Worm (Caenorhabditis elegans) whole organism, early embryonic: ENCODE data around the gene nhr-198.
"Not testable (repeated sequence)": the region's sequence is repeated elsewhere in the genome, so short reads cannot be mapped to it uniquely, and the experiment has no call there.

ENCODE experiments used
- B0310.2 ChIP-seq: sonication (generic microtip); optimal IDR thresholded peaks from 2 replicates; lab custom pipeline; 2016; ENCODE audit warnings: mild to moderate bottlenecking, missing genetic modification characterization, missing compliant biosample characterization
- F13C5.2 ChIP-seq: sonication (generic microtip); optimal IDR thresholded peaks from 2 replicates; lab custom pipeline; 2017; ENCODE audit warnings: mild to moderate bottlenecking, missing genetic modification characterization, inconsistent platforms, missing compliant biosample characterization
- aly-1 ChIP-seq: sonication (generic microtip); optimal IDR thresholded peaks from 2 replicates; lab custom pipeline; 2016; ENCODE audit warnings: missing genetic modification characterization, missing compliant biosample characterization
- ama-1 ChIP-seq: fragments of 150-350 bp; optimal IDR thresholded peaks from 2 replicates; lab custom pipeline; 2014
- ceh-13 ChIP-seq: fragments of 200-800 bp; sonication (Bioruptor generic); optimal IDR thresholded peaks from 2 replicates; lab custom pipeline; 2018; ENCODE audit warnings: mild to moderate bottlenecking, missing genetic modification characterization, missing compliant biosample characterization
- ceh-36 ChIP-seq: sonication (generic microtip); optimal IDR thresholded peaks from 2 replicates; lab custom pipeline; 2016; ENCODE audit warnings: missing genetic modification characterization, inconsistent platforms, missing compliant biosample characterization
- ets-7 ChIP-seq: sonication (generic microtip); optimal IDR thresholded peaks from 2 replicates; lab custom pipeline; 2016; ENCODE audit warnings: missing genotype, missing genetic modification characterization, missing compliant biosample characterization
- flt-1 ChIP-seq: fragments of 200-800 bp; sonication (Bioruptor generic); IDR thresholded peaks from 2 replicates; pipeline ENCODE4 v1.3.6; 2022; ENCODE audit warnings: missing genetic modification characterization, missing compliant biosample characterization
- hmbx-1 ChIP-seq: sonication (generic microtip); optimal IDR thresholded peaks from 2 replicates; lab custom pipeline; 2016; ENCODE audit warnings: mild to moderate bottlenecking, missing genetic modification characterization, missing compliant biosample characterization
- hmg-4 ChIP-seq: fragments of 200-800 bp; sonication (Bioruptor generic); optimal IDR thresholded peaks from 2 replicates; lab custom pipeline; 2018; ENCODE audit warnings: mild to moderate bottlenecking, missing genetic modification characterization, missing compliant biosample characterization
- hnd-1 ChIP-seq: sonication (generic microtip); optimal IDR thresholded peaks from 2 replicates; lab custom pipeline; 2016; ENCODE audit warnings: missing genetic modification characterization, missing compliant biosample characterization
- pes-1 ChIP-seq: fragments of 200-800 bp; sonication (Bioruptor generic); IDR thresholded peaks from 2 replicates; pipeline ENCODE4 v1.3.6; 2022; ENCODE audit warnings: missing genetic modification reagents, missing genetic modification characterization, missing compliant biosample characterization
- scrt-1 ChIP-seq: fragments of 200-800 bp; sonication (Bioruptor generic); IDR thresholded peaks from 2 replicates; pipeline ENCODE4 v1.3.6; 2022; ENCODE audit warnings: missing genetic modification characterization, missing compliant biosample characterization
- sea-1 ChIP-seq: fragments of 200-800 bp; sonication (Bioruptor generic); conservative IDR thresholded peaks from 2 replicates; pipeline ENCODE4 v1.3.6; 2022; ENCODE audit warnings: missing genetic modification characterization, missing compliant biosample characterization
- tbx-11 ChIP-seq: fragments of 200-800 bp; sonication (Bioruptor generic); IDR thresholded peaks from 2 replicates; pipeline ENCODE4 v1.3.6; 2022; ENCODE audit warnings: missing genetic modification characterization, missing compliant biosample characterization
- tbx-37 ChIP-seq: fragments of 200-800 bp; sonication (Bioruptor generic); conservative IDR thresholded peaks from 2 replicates; pipeline ENCODE4 v1.3.6; 2022; ENCODE audit warnings: missing genetic modification reagents, missing genetic modification characterization, missing compliant biosample characterization
- tra-4 ChIP-seq: sonication (generic microtip); optimal IDR thresholded peaks from 2 replicates; lab custom pipeline; 2017; ENCODE audit warnings: missing genetic modification characterization, missing compliant biosample characterization

The nhr-198 gene

DNA sequence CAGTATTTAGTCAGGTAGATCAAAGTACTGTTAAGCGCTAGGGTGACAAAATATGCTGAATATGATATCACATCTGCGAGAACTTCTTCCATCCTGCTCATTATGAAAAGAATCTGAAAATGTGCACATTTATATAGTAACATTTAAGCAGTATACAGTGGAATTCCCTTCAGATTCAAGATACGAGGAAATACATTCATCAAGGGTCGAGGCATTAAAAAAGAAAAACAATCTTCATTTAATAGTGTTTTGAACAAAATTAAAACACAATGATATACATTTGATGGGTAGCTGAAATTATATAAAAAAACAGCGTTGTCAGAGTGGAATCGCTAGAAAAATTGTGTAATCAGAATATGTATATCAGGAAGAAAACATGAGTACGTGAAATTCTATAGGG lies 41.9 kb downstream of the nhr-198 start, which contains the start of gene str-27:
Gene str-27, minus strand, starts transcription at position 101 of the 400 bp plus-strand sequence.
- no peak for TF ChIP-seq tbx-11
- no peak for TF ChIP-seq B0310.2 (tag; lab: Kevin White, UChicago)
- no peak for TF ChIP-seq ceh-36
- no peak for TF ChIP-seq F13C5.2 (tag; lab: Kevin White, UChicago)
- TF ChIP-seq ama-1 (lab: Kevin White, UChicago), result no peak
- TF ChIP-seq tbx-37 (GFP tag; lab: Robert Waterston, UW), result no peak
- no peak for TF ChIP-seq pes-1 (GFP tag; lab: Robert Waterston, UW)
- TF ChIP-seq flt-1, result no peak
- TF ChIP-seq aly-1 (tag; lab: Kevin White, UChicago), result no peak
- no peak for TF ChIP-seq scrt-1 (GFP tag; lab: Robert Waterston, UW)
- TF ChIP-seq hmbx-1, result no peak

DNA sequence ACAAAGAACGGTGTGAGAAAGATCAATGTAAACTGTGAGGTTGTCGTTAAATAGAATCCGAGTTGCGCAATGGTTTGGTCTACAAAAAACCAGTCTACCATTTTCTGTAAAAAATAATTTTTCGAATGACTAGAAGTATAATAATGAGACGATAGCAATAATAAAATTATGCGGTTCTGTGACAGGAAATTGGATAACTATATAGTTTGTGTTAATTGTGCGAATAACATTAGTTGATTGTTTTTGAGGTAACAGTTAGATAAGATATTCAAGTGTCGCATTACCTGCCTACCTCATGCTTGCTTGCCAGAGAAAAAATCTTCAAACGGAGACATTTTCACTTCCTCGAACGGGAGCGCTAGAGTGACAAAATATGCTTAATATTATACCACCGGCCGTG lies 48.1 kb downstream of the nhr-198 start, which contains the start of gene str-18:
Gene str-18, minus strand, starts transcription at position 101 of the 400 bp plus-strand sequence.
- TF ChIP-seq F13C5.2 (tag; lab: Kevin White, UChicago) (no peak), hmg-4 (GFP tag; lab: Kevin White, UChicago) (no peak), tbx-11 (no peak), ama-1 (lab: Kevin White, UChicago) (no peak), ets-7 (tag; lab: Kevin White, UChicago) (no peak), flt-1 (no peak), ceh-36 (no peak), pes-1 (GFP tag; lab: Robert Waterston, UW) (no peak), aly-1 (tag; lab: Kevin White, UChicago) (no peak), hnd-1 (tag; lab: Kevin White, UChicago) (no peak), sea-1 (GFP tag; lab: Robert Waterston, UW) (no peak), tra-4 (tag; lab: Kevin White, UChicago) (no peak), scrt-1 (GFP tag; lab: Robert Waterston, UW) (no peak)

DNA sequence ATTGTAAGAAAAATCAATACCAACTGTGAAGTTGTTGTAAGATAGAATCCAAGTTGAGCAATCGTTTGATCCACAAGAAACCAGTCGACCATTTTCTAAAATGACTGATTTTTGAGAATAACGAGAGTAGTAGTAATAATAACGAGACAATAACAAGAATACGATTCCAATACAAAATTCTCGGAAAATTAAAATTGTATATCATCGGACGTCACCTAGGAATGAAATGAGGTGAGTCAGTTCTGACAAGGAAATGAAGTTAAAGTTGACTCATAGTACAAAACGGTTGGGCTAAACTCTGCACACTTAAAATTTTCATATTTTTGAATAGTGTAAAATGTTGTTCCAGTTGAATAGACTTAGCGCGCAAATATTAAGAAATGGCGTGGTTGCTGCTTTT lies 50.6 kb downstream of the nhr-198 start, which contains the start of gene str-19:
Gene str-19, minus strand, starts transcription at position 101 of the 400 bp plus-strand sequence.
- TF ChIP-seq tbx-37 (GFP tag; lab: Robert Waterston, UW); scrt-1 (GFP tag; lab: Robert Waterston, UW); ceh-13 (GFP tag; lab: Kevin White, UChicago): not testable (repeated sequence)
